Fruit fly (Drosophila melanogaster) S2 (cell line): ENCODE results near the gene Chd64.

Experiments
- CG8478 ChIP-seq: fragments of >200 bp; optimal IDR thresholded peaks from 2 replicates; lab custom pipeline; 2018
- CTCF ChIP-seq, 2 experiments: fragments of >200 bp; optimal IDR thresholded peaks; 2 replicates each; lab custom pipeline; 2018

DNA sequence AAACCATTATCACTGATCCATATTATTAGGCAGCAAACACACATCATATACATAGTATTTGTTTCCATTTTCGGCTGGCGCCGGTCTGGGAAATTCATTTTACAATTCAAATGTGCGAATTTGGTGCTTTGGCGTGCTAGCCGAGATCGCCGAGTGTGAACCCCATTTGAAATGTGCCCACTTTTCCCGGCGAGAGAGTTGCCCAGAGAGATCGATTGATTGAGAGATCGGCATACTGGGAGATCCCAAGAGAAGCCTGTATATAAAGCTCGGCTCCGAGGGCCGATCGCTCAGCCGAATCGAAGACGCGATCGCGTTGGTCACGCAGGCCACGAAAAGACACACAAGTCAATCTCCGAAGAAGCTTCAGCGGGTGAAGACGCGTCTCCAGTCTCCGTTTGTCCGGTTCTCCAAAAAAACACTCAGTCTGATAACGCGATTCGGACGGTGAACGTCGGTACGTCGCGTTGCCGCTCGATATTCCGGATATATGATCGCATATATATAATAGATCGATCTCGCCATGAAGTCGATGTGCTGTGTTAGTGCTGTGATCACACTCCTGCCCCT, 26.3 kb upstream of the Chd64 start, which contains the start of gene CG1299:
- TF ChIP-seq CG8478 (lab: Kevin White, UChicago) (no peak), CTCF (optimal IDR thresholded peaks at IDR 0.05; lab: Kevin White, UChicago) (no peak)
